Worm (Caenorhabditis elegans): ENCODE results near the gene F43C9.2.

The F43C9.2 gene

ce11 chrX:4783117-4783775 lies at the start of gene F43C9.2:
F43C9.2 (plus strand) TSS chrX:4783613.
- TF ChIP-seq hlh-30 (tag; optimal IDR thresholded peaks at IDR 0.05; ENCODE audit: insufficient read depth) (peak; percentile 17), nhr-25 (tag; optimal IDR thresholded peaks at IDR 0.05; ENCODE audit: borderline replicate concordance, insufficient read depth) (no peak), set-16 (GFP tag; IDR thresholded peaks at IDR 0.05) (no peak), aha-1 (tag) (peak; percentile 92), unc-62 (GFP tag; optimal IDR thresholded peaks at IDR 0.05 in 1 of 2) (peak in 1 of 2 experiments; percentile 56), unc-62 (tag; optimal IDR thresholded peaks at IDR 0.05) (no peak)

- no peak for TF ChIP-seq lim-7 (GFP tag; IDR thresholded peaks at IDR 0.05)
- TF ChIP-seq unc-62 (GFP tag; optimal IDR thresholded peaks at IDR 0.05 in 1 of 2) = peak in 1 of 2 experiments; percentile 31
- TF ChIP-seq unc-62 (tag; optimal IDR thresholded peaks at IDR 0.05) = no peak
- no peak for TF ChIP-seq fos-1 (tag; optimal IDR thresholded peaks at IDR 0.05)
- no peak for TF ChIP-seq lsy-2 (tag; optimal IDR thresholded peaks at IDR 0.05)
- peak; percentile 47 for TF ChIP-seq lin-39 (tag; optimal IDR thresholded peaks at IDR 0.05)
- TF ChIP-seq lir-3 (tag; optimal IDR thresholded peaks at IDR 0.05) = no peak
- no peak for TF ChIP-seq jun-1 (tag; optimal IDR thresholded peaks at IDR 0.05)
- TF ChIP-seq hlh-30 (tag; optimal IDR thresholded peaks at IDR 0.05; ENCODE audit: insufficient read depth) = peak; percentile 20
- TF ChIP-seq R02D3.7 (tag; optimal IDR thresholded peaks at IDR 0.05) = no peak
- no peak for TF ChIP-seq ztf-7 (tag; optimal IDR thresholded peaks at IDR 0.05)
- no peak for TF ChIP-seq F37D6.2 (tag; optimal IDR thresholded peaks at IDR 0.05)
- no peak for TF ChIP-seq daf-16 (GFP tag; optimal IDR thresholded peaks at IDR 0.05)
- TF ChIP-seq daf-16 (tag; optimal IDR thresholded peaks at IDR 0.05) = no peak
- no peak for TF ChIP-seq lin-29 (GFP tag; IDR thresholded peaks at IDR 0.05)
- no peak for TF ChIP-seq mdl-1 (tag; optimal IDR thresholded peaks at IDR 0.05)
- TF ChIP-seq ceh-20 (GFP tag; IDR thresholded peaks at IDR 0.05) = peak; percentile 67; the same call in 1 of the 2 replicates
- TF ChIP-seq nhr-48 (tag; optimal IDR thresholded peaks at IDR 0.05) = no peak
- no peak for TF ChIP-seq mxl-2 (GFP tag; conservative IDR thresholded peaks at IDR 0.05)
- TF ChIP-seq pqm-1 (tag; optimal IDR thresholded peaks at IDR 0.05) = no peak
Observed at ce11 chrX:4740630-4741029, 42.8 kb upstream of the F43C9.2 start.

- no peak for TF ChIP-seq F26F4.8 (GFP tag; conservative IDR thresholded peaks at IDR 0.05)
- TF ChIP-seq unc-62 (GFP tag; optimal IDR thresholded peaks at IDR 0.05 in 1 of 2) = peak in 1 of 2 experiments; percentile 78
- no peak for TF ChIP-seq unc-62 (tag; optimal IDR thresholded peaks at IDR 0.05)
Observed at ce11 chrX:4742285-4742684, 41.1 kb upstream of the F43C9.2 start.

- TF ChIP-seq skn-1 (tag; optimal IDR thresholded peaks at IDR 0.05) = no peak
- 0 out of 4 replicates have a peak, but pooled peaks of 1 of the 2 experiments have one; percentile 59 for TF ChIP-seq madf-5 (GFP tag; IDR thresholded peaks at IDR 0.05)
- TF ChIP-seq dmd-6 (GFP tag; IDR thresholded peaks at IDR 0.05) = peak; percentile 25; the same call in 1 of the 2 replicates
- peak; percentile 70 for TF ChIP-seq set-16 (GFP tag; IDR thresholded peaks at IDR 0.05)
Observed at ce11 chrX:4744037-4744436, 39.4 kb upstream of the F43C9.2 start.

ce11 chrX:4749080-4749479 lies 34.3 kb upstream of the F43C9.2 start, which contains the start of gene lon-2:
lon-2 (minus strand) TSS chrX:4749083.
- TF ChIP-seq R02D3.7 (tag; optimal IDR thresholded peaks at IDR 0.05) (no peak), hlh-11 (tag; optimal IDR thresholded peaks at IDR 0.05) (peak; percentile 43), D1046.2 (GFP tag; IDR thresholded peaks at IDR 0.05) (no peak), hlh-30 (tag; optimal IDR thresholded peaks at IDR 0.05; ENCODE audit: insufficient read depth) (peak; percentile 7), pqm-1 (tag; optimal IDR thresholded peaks at IDR 0.05) (peak; percentile 80), nhr-28 (tag; optimal IDR thresholded peaks at IDR 0.05) (peak; percentile 81), dve-1 (tag; optimal IDR thresholded peaks at IDR 0.05; ENCODE audit: insufficient read depth) (peak; percentile 14), daf-16 (GFP tag; optimal IDR thresholded peaks at IDR 0.05) (no peak), daf-16 (tag; optimal IDR thresholded peaks at IDR 0.05) (peak; percentile 22)
